Worm (Caenorhabditis elegans) whole organism, early embryonic: Measurements from ENCODE around the gene C45G9.4.
"Not testable (repeated sequence)": the region's sequence is repeated elsewhere in the genome, so short reads cannot be mapped to it uniquely, and the experiment has no call there.

ENCODE experiments used
- B0310.2 ChIP-seq: sonication (generic microtip); optimal IDR thresholded peaks from 2 replicates; lab custom pipeline; 2016; ENCODE audit warnings: mild to moderate bottlenecking, missing genetic modification characterization, missing compliant biosample characterization
- F13C5.2 ChIP-seq: sonication (generic microtip); optimal IDR thresholded peaks from 2 replicates; lab custom pipeline; 2017; ENCODE audit warnings: mild to moderate bottlenecking, missing genetic modification characterization, inconsistent platforms, missing compliant biosample characterization
- aly-1 ChIP-seq: sonication (generic microtip); optimal IDR thresholded peaks from 2 replicates; lab custom pipeline; 2016; ENCODE audit warnings: missing genetic modification characterization, missing compliant biosample characterization
- ama-1 ChIP-seq: fragments of 150-350 bp; optimal IDR thresholded peaks from 2 replicates; lab custom pipeline; 2014
- ceh-13 ChIP-seq: fragments of 200-800 bp; sonication (Bioruptor generic); optimal IDR thresholded peaks from 2 replicates; lab custom pipeline; 2018; ENCODE audit warnings: mild to moderate bottlenecking, missing genetic modification characterization, missing compliant biosample characterization
- ceh-36 ChIP-seq: sonication (generic microtip); optimal IDR thresholded peaks from 2 replicates; lab custom pipeline; 2016; ENCODE audit warnings: missing genetic modification characterization, inconsistent platforms, missing compliant biosample characterization
- ets-7 ChIP-seq: sonication (generic microtip); optimal IDR thresholded peaks from 2 replicates; lab custom pipeline; 2016; ENCODE audit warnings: missing genotype, missing genetic modification characterization, missing compliant biosample characterization
- flt-1 ChIP-seq: fragments of 200-800 bp; sonication (Bioruptor generic); IDR thresholded peaks from 2 replicates; pipeline ENCODE4 v1.3.6; 2022; ENCODE audit warnings: missing genetic modification characterization, missing compliant biosample characterization
- hmbx-1 ChIP-seq: sonication (generic microtip); optimal IDR thresholded peaks from 2 replicates; lab custom pipeline; 2016; ENCODE audit warnings: mild to moderate bottlenecking, missing genetic modification characterization, missing compliant biosample characterization
- hnd-1 ChIP-seq: sonication (generic microtip); optimal IDR thresholded peaks from 2 replicates; lab custom pipeline; 2016; ENCODE audit warnings: missing genetic modification characterization, missing compliant biosample characterization
- pes-1 ChIP-seq: fragments of 200-800 bp; sonication (Bioruptor generic); IDR thresholded peaks from 2 replicates; pipeline ENCODE4 v1.3.6; 2022; ENCODE audit warnings: missing genetic modification reagents, missing genetic modification characterization, missing compliant biosample characterization
- scrt-1 ChIP-seq: fragments of 200-800 bp; sonication (Bioruptor generic); IDR thresholded peaks from 2 replicates; pipeline ENCODE4 v1.3.6; 2022; ENCODE audit warnings: missing genetic modification characterization, missing compliant biosample characterization
- tbx-37 ChIP-seq: fragments of 200-800 bp; sonication (Bioruptor generic); conservative IDR thresholded peaks from 2 replicates; pipeline ENCODE4 v1.3.6; 2022; ENCODE audit warnings: missing genetic modification reagents, missing genetic modification characterization, missing compliant biosample characterization
- tra-4 ChIP-seq: sonication (generic microtip); optimal IDR thresholded peaks from 2 replicates; lab custom pipeline; 2017; ENCODE audit warnings: missing genetic modification characterization, missing compliant biosample characterization

DNA sequence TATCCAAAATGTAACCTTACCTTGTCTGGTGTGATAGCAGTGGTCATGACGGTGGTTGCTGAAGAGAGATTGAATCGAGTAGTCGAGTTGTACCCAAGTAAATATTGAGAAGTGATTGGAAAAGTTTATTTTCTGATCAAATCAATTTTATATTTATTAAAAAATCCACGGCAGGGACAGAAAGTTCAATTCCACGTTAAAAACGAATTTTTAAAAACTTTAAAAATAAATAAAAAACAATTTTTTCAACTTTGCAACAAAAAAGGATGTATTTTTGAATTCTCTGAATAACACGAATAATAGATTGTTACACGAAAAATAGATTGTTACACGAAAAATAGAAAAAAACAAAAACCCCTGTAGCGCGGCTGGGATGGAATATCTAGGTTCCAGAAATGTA, 6.8 kb upstream of the C45G9.4 start, which contains the start of gene C45G9.9:
- not testable (repeated sequence) for TF ChIP-seq hnd-1 (tag; lab: Kevin White, UChicago); scrt-1 (GFP tag; lab: Robert Waterston, UW); F13C5.2; hmbx-1 (tag; lab: Kevin White, UChicago); ceh-36 (tag; lab: Kevin White, UChicago); aly-1 (tag; lab: Kevin White, UChicago); ceh-13 (GFP tag; lab: Kevin White, UChicago); ama-1; ets-7; B0310.2 (tag; lab: Kevin White, UChicago); tra-4 (tag; lab: Kevin White, UChicago); tbx-37 (GFP tag; lab: Robert Waterston, UW); pes-1 (GFP tag; lab: Robert Waterston, UW); flt-1 (GFP tag; lab: Robert Waterston, UW)
